Fruit fly (Drosophila melanogaster) Kc167 (cell line): ENCODE results near the gene CG6659.

Experiments
- Myc ChIP-seq: fragments of >200 bp; optimal IDR thresholded peaks from 2 replicates; lab custom pipeline; 2017; ENCODE audit warnings: missing external identifiers
- Sin3A ChIP-seq: fragments of >200 bp; optimal IDR thresholded peaks from 2 replicates; lab custom pipeline; 2018; ENCODE audit warnings: missing external identifiers
- h ChIP-seq: fragments of >200 bp; optimal IDR thresholded peaks from 3 replicates; lab custom pipeline; 2018; ENCODE audit warnings: missing external identifiers
- psq ChIP-seq: fragments of >200 bp; optimal IDR thresholded peaks from 2 replicates; lab custom pipeline; 2017; ENCODE audit warnings: missing external identifiers
- ttk ChIP-seq: sonication (Bioruptor generic); optimal IDR thresholded peaks from 2 replicates; lab custom pipeline; 2017; ENCODE audit warnings: missing external identifiers

DNA sequence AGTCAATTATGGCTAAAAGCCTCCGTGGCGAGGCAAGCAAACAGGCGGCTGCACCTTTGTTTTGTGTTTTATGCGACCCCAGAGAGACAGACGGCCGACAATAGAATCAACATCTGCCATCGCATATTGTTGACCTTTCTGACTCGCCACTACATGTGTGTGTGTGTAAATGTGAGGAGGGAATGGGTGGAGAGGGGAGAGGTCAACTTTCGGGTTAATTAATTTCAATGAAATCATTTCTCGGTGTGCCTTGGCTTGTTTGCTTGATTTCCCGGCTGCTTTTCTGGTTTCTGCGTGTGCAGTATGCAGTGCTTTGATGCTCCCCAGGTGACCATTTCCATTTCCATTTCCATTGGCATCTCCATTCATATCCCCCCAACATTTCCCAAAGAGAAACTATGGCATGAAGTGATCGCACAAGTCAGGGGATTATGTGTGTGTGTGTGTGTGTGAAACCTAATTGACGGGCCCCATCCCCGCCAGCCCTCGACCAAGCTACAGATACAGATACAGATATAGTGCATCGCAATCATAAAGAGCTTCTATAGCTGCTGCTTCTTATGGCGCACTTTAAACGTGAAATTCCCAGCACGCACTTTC, 13.9 kb downstream of the CG6659 start:
- TF ChIP-seq h (lab: Kevin White, UChicago) (no peak), Sin3A (lab: Kevin White, UChicago) (no peak), psq (no peak), Myc (lab: Kevin White, UChicago) (no peak), ttk (lab: Kevin White, UChicago) (no peak)
